Fruit fly (Drosophila melanogaster) whole organism, pupa: ENCODE measurements around the gene Cul5.

Experiments used
- CG12605 ChIP-seq: fragments of 200-800 bp; sonication (Bioruptor generic); IDR thresholded peaks from 2 replicates; pipeline ENCODE4 v1.3.6; 2022; ENCODE audit warnings: missing biosample characterization, missing genetic modification characterization
- CG14655 ChIP-seq: fragments of 200-800 bp; sonication (Bioruptor generic); optimal IDR thresholded peaks from 3 replicates; lab custom pipeline; 2017; ENCODE audit warnings: mild to moderate bottlenecking, missing biosample characterization, missing genetic modification reagents, missing genetic modification characterization
- CG15710 ChIP-seq: fragments of 200-800 bp; sonication (Bioruptor generic); optimal IDR thresholded peaks from 2 replicates; lab custom pipeline; 2018; ENCODE audit warnings: missing biosample characterization, mild to moderate bottlenecking, missing genetic modification characterization, moderate library complexity
- CG32121 ChIP-seq: fragments of 200-800 bp; sonication (Bioruptor generic); IDR thresholded peaks from 2 replicates; pipeline ENCODE4 v1.3.6; 2022; ENCODE audit warnings: missing biosample characterization, missing genetic modification characterization
- CG34367 ChIP-seq: fragments of 200-800 bp; sonication (Bioruptor generic); optimal IDR thresholded peaks from 2 replicates; lab custom pipeline; 2018; ENCODE audit warnings: missing biosample characterization, mild to moderate bottlenecking, missing genetic modification characterization
- CG4496 ChIP-seq: fragments of 200-800 bp; sonication (Bioruptor generic); IDR thresholded peaks from 3 replicates; pipeline ENCODE4 v1.3.6; 2022; ENCODE audit warnings: missing biosample characterization, missing genetic modification characterization
- CG8301 ChIP-seq: fragments of 200-800 bp; sonication (Bioruptor generic); optimal IDR thresholded peaks from 2 replicates; lab custom pipeline; 2018; ENCODE audit warnings: missing biosample characterization, mild to moderate bottlenecking, missing genetic modification characterization
- CG9948 ChIP-seq: fragments of 200-800 bp; sonication (Bioruptor generic); optimal IDR thresholded peaks from 2 replicates; lab custom pipeline; 2018; ENCODE audit warnings: missing biosample characterization, mild to moderate bottlenecking, missing genetic modification characterization, moderate library complexity
- EcR ChIP-seq: fragments of 200-800 bp; sonication (Bioruptor generic); optimal IDR thresholded peaks from 3 replicates; lab custom pipeline; 2019; ENCODE audit warnings: missing biosample characterization, missing genetic modification characterization, mild to moderate bottlenecking, moderate library complexity, missing genetic modification reagents
- Ets98B ChIP-seq: fragments of 200-800 bp; sonication (Bioruptor generic); IDR thresholded peaks from 2 replicates; pipeline ENCODE4 v1.3.6; 2022; ENCODE audit warnings: missing biosample characterization, missing genetic modification characterization
- Pif1A ChIP-seq: fragments of 200-800 bp; sonication (Bioruptor generic); optimal IDR thresholded peaks from 3 replicates; lab custom pipeline; 2016; ENCODE audit warnings: missing biosample characterization, missing genetic modification characterization
- Pif1B ChIP-seq: fragments of 200-800 bp; sonication (Bioruptor generic); optimal IDR thresholded peaks from 3 replicates; lab custom pipeline; 2016; ENCODE audit warnings: missing biosample characterization, missing genetic modification characterization
- Snoo ChIP-seq: fragments of 200-800 bp; sonication (Bioruptor generic); optimal IDR thresholded peaks from 3 replicates; lab custom pipeline; 2017; ENCODE audit warnings: missing biosample characterization, mild to moderate bottlenecking, missing genetic modification characterization, inconsistent platforms
- rn ChIP-seq: fragments of 200-800 bp; sonication (Bioruptor generic); IDR thresholded peaks from 2 replicates; pipeline ENCODE4 v1.3.6; 2022; ENCODE audit warnings: missing biosample characterization, missing genetic modification characterization

dm6 chr3R:29050756-29051155 is 12.0 kb downstream of the Cul5 start, which contains the start of gene CG11841:
- no peak for TF ChIP-seq CG8301 (tag; lab: Kevin White, UChicago)
- no peak for TF ChIP-seq EcR (GFP tag; lab: Kevin White, UChicago)
- TF ChIP-seq CG4496 = no peak
- no peak for TF ChIP-seq CG34367
- no peak for TF ChIP-seq Ets98B (GFP tag; lab: Robert Waterston, UW)
- TF ChIP-seq CG9948 (tag; lab: Kevin White, UChicago) = no peak
- TF ChIP-seq CG15710 = no peak
- no peak for TF ChIP-seq rn (GFP tag; lab: Robert Waterston, UW)
- TF ChIP-seq CG12605 = no peak
- no peak for TF ChIP-seq Pif1A (GFP tag; lab: Kevin White, UChicago)
- no peak for TF ChIP-seq Snoo (tag; lab: Kevin White, UChicago)
- TF ChIP-seq CG14655 = no peak
- no peak for TF ChIP-seq CG32121
- TF ChIP-seq Pif1B (GFP tag; lab: Kevin White, UChicago) = no peak
